Worm (Caenorhabditis elegans) whole organism, L1 larva: ENCODE measurements around the gene F13B12.3.

Experiments used
- C16A3.4 ChIP-seq: fragments of 150-350 bp; optimal IDR thresholded peaks from 2 replicates; lab custom pipeline; 2014; ENCODE audit warnings: missing biosample characterization, missing genetic modification characterization
- Y116A8C.19 ChIP-seq: sonication (generic microtip); optimal IDR thresholded peaks from 2 replicates; lab custom pipeline; 2016; ENCODE audit warnings: missing compliant biosample characterization, missing genetic modification characterization, borderline replicate concordance
- aha-1 ChIP-seq: fragments of 150-350 bp; optimal IDR thresholded peaks from 2 replicates; lab custom pipeline; 2014; ENCODE audit warnings: missing biosample characterization, missing genetic modification characterization
- alr-1 ChIP-seq: fragments of 200-800 bp; sonication (Bioruptor generic); optimal IDR thresholded peaks from 2 replicates; lab custom pipeline; 2018; ENCODE audit warnings: borderline replicate concordance, mild to moderate bottlenecking, missing genetic modification characterization, missing compliant biosample characterization
- blmp-1 ChIP-seq: fragments of 150-350 bp; optimal IDR thresholded peaks from 2 replicates; lab custom pipeline; 2014; ENCODE audit warnings: missing biosample characterization, missing genetic modification characterization
- ceh-8 ChIP-seq: fragments of 200-800 bp; sonication (Bioruptor generic); optimal IDR thresholded peaks from 2 replicates; lab custom pipeline; 2018; ENCODE audit warnings: mild to moderate bottlenecking, missing genetic modification characterization, moderate library complexity, missing compliant biosample characterization
- ceh-82 ChIP-seq, 3 experiments: fragments of 150-350 bp in 1 of 3; sonication (generic microtip) in 2 of 3; optimal IDR thresholded peaks; 2 replicates each; lab custom pipeline; 2014 to 2017; ENCODE audit warnings: missing biosample characterization in 3 of 3, missing genetic modification characterization in 3 of 3
- ceh-90 ChIP-seq: sonication (generic microtip); optimal IDR thresholded peaks from 2 replicates; lab custom pipeline; 2016; ENCODE audit warnings: missing genetic modification characterization, missing compliant biosample characterization
- ces-1 ChIP-seq: fragments of 150-350 bp; optimal IDR thresholded peaks from 2 replicates; lab custom pipeline; 2014; ENCODE audit warnings: missing biosample characterization, missing genetic modification reagents, missing genetic modification characterization
- dsc-1 ChIP-seq: sonication (generic microtip); optimal IDR thresholded peaks from 2 replicates; lab custom pipeline; 2016; ENCODE audit warnings: mild to moderate bottlenecking, missing genetic modification characterization, missing compliant biosample characterization
- efl-1 ChIP-seq, 4 experiments: fragments of 150-350 bp; optimal IDR thresholded peaks in 3 of 4; peaks in 1 of 4; 1 replicate in 1 of 4; 2 replicates in 3 of 4; lab custom pipeline; 2014; ENCODE audit warnings: missing biosample characterization in 2 of 4, missing genetic modification characterization in 2 of 4, missing genetic modification reagents in 2 of 4
- egl-27 ChIP-seq, 2 experiments: fragments of 150-350 bp in 1 of 2; sonication (generic microtip); optimal IDR thresholded peaks; 3 replicates each; lab custom pipeline; 2017 to 2018; ENCODE audit warnings: missing biosample characterization in 2 of 2, missing genetic modification characterization in 2 of 2, missing genetic modification reagents in 2 of 2
- elt-2 ChIP-seq: sonication (generic microtip); optimal IDR thresholded peaks from 2 replicates; lab custom pipeline; 2016; ENCODE audit warnings: missing genetic modification characterization, mild to moderate bottlenecking, inconsistent platforms, missing compliant biosample characterization, missing genetic modification reagents
- elt-3 ChIP-seq, 6 experiments: fragments of 150-350 bp in 1 of 6; sonication (generic microtip); optimal IDR thresholded peaks; 2 replicates each; lab custom pipeline; 2017 to 2018; ENCODE audit warnings: missing biosample characterization in 6 of 6, missing genetic modification characterization in 6 of 6, inconsistent platforms in 1 of 6
- ets-5 ChIP-seq: fragments of 200-800 bp; sonication (Bioruptor generic); IDR thresholded peaks from 2 replicates; pipeline ENCODE4 v1.3.6; 2022; ENCODE audit warnings: missing genetic modification characterization, missing compliant biosample characterization
- fkh-4 ChIP-seq: sonication (generic microtip); optimal IDR thresholded peaks from 2 replicates; lab custom pipeline; 2016; ENCODE audit warnings: missing compliant biosample characterization, missing genetic modification characterization, borderline replicate concordance
- fkh-8 ChIP-seq: sonication (generic microtip); optimal IDR thresholded peaks from 2 replicates; lab custom pipeline; 2016; ENCODE audit warnings: mild to moderate bottlenecking, missing genetic modification characterization, missing compliant biosample characterization
- fos-1 ChIP-seq: fragments of 150-350 bp; optimal IDR thresholded peaks from 2 replicates; lab custom pipeline; 2014; ENCODE audit warnings: missing biosample characterization, missing genetic modification characterization
- grh-1 ChIP-seq: fragments of 200-800 bp; sonication (Bioruptor generic); IDR thresholded peaks from 2 replicates; pipeline ENCODE4 v1.3.6; 2022; ENCODE audit warnings: missing genetic modification reagents, missing genetic modification characterization, missing compliant biosample characterization
- hlh-17 ChIP-seq: fragments of 200-800 bp; sonication (Bioruptor generic); optimal IDR thresholded peaks from 2 replicates; lab custom pipeline; 2018; ENCODE audit warnings: missing genetic modification characterization, mild to moderate bottlenecking, missing compliant biosample characterization, moderate library complexity, borderline replicate concordance
- jun-1 ChIP-seq: fragments of 150-350 bp; optimal IDR thresholded peaks from 2 replicates; lab custom pipeline; 2014; ENCODE audit warnings: missing biosample characterization, missing genetic modification reagents, missing genetic modification characterization
- lin-13 ChIP-seq: fragments of 150-350 bp; optimal IDR thresholded peaks from 2 replicates; lab custom pipeline; 2014; ENCODE audit warnings: missing biosample characterization, missing genetic modification reagents, missing genetic modification characterization
- lin-14 ChIP-seq: fragments of 200-800 bp; sonication (Bioruptor generic); optimal IDR thresholded peaks from 2 replicates; lab custom pipeline; 2018; ENCODE audit warnings: mild to moderate bottlenecking, missing genetic modification characterization, moderate library complexity, missing compliant biosample characterization
- lir-3 ChIP-seq: sonication (generic microtip); optimal IDR thresholded peaks from 2 replicates; lab custom pipeline; 2016; ENCODE audit warnings: mild to moderate bottlenecking, missing genetic modification characterization, moderate library complexity, missing compliant biosample characterization; ENCODE audit not compliant: poor library complexity
- mab-9 ChIP-seq: fragments of 200-800 bp; sonication (Bioruptor generic); IDR thresholded peaks from 2 replicates; pipeline ENCODE4 v1.3.6; 2022; ENCODE audit warnings: missing genetic modification reagents, missing genetic modification characterization, missing compliant biosample characterization
- mdl-1 ChIP-seq, 2 experiments: fragments of 150-350 bp; optimal IDR thresholded peaks; 2 replicates each; lab custom pipeline; 2014 to 2017; ENCODE audit warnings: missing biosample characterization in 2 of 2, missing genetic modification characterization in 2 of 2, inconsistent platforms in 1 of 2
- mef-2 ChIP-seq: fragments of 150-350 bp; optimal IDR thresholded peaks from 2 replicates; lab custom pipeline; 2014; ENCODE audit warnings: missing biosample characterization, missing genetic modification characterization
- nhr-19 ChIP-seq: fragments of 200-800 bp; sonication (Bioruptor generic); conservative IDR thresholded peaks from 2 replicates; pipeline ENCODE4 v1.3.6; 2022; ENCODE audit warnings: missing genetic modification characterization, missing compliant biosample characterization
- nhr-237 ChIP-seq: fragments of 150-350 bp; optimal IDR thresholded peaks from 2 replicates; lab custom pipeline; 2014; ENCODE audit warnings: missing biosample characterization, missing genetic modification characterization
- nhr-28 ChIP-seq: fragments of 150-350 bp; optimal IDR thresholded peaks from 2 replicates; lab custom pipeline; 2014; ENCODE audit warnings: missing biosample characterization, missing genetic modification characterization
- nhr-47 ChIP-seq: sonication (generic microtip); optimal IDR thresholded peaks from 2 replicates; lab custom pipeline; 2016; ENCODE audit warnings: mild to moderate bottlenecking, missing genetic modification characterization, moderate library complexity, missing compliant biosample characterization
- nhr-71 ChIP-seq: sonication (generic microtip); optimal IDR thresholded peaks from 2 replicates; lab custom pipeline; 2016; ENCODE audit warnings: mild to moderate bottlenecking, missing genetic modification characterization, moderate library complexity, missing compliant biosample characterization
- nhr-84 ChIP-seq: sonication (generic microtip); optimal IDR thresholded peaks from 2 replicates; lab custom pipeline; 2017; ENCODE audit warnings: missing biosample characterization, missing genetic modification characterization
- nhr-90 ChIP-seq: sonication (generic microtip); optimal IDR thresholded peaks from 2 replicates; lab custom pipeline; 2016; ENCODE audit warnings: mild to moderate bottlenecking, missing genetic modification characterization, missing compliant biosample characterization; ENCODE audit not compliant: poor library complexity
- pqm-1 ChIP-seq: sonication (generic microtip); optimal IDR thresholded peaks from 3 replicates; lab custom pipeline; 2017; ENCODE audit warnings: missing biosample characterization, missing genetic modification characterization
- skn-1 ChIP-seq: fragments of 150-350 bp; optimal IDR thresholded peaks from 2 replicates; lab custom pipeline; 2014; ENCODE audit warnings: missing biosample characterization, missing genetic modification characterization
- swsn-7 ChIP-seq: sonication (generic microtip); optimal IDR thresholded peaks from 2 replicates; lab custom pipeline; 2016; ENCODE audit warnings: missing genetic modification characterization, missing compliant biosample characterization
- tbx-2 ChIP-seq: sonication (generic microtip); optimal IDR thresholded peaks from 2 replicates; lab custom pipeline; 2016; ENCODE audit warnings: missing genetic modification characterization, missing compliant biosample characterization
- unc-62 ChIP-seq: fragments of 150-350 bp; optimal IDR thresholded peaks from 2 replicates; lab custom pipeline; 2014; ENCODE audit warnings: missing biosample characterization, missing genetic modification reagents, missing genetic modification characterization
- unc-86 ChIP-seq: sonication (generic microtip); optimal IDR thresholded peaks from 2 replicates; lab custom pipeline; 2016; ENCODE audit warnings: missing genetic modification characterization, missing compliant biosample characterization
- unc-98 ChIP-seq: fragments of 200-800 bp; sonication (Bioruptor generic); IDR thresholded peaks from 2 replicates; pipeline ENCODE4 v1.3.6; 2022; ENCODE audit warnings: missing genetic modification characterization, missing compliant biosample characterization
- vab-15 ChIP-seq: sonication (generic microtip); optimal IDR thresholded peaks from 2 replicates; lab custom pipeline; 2017; ENCODE audit warnings: missing genotype, mild to moderate bottlenecking, missing genetic modification characterization, missing compliant biosample characterization
- xbp-1 ChIP-seq: sonication (generic microtip); optimal IDR thresholded peaks from 2 replicates; lab custom pipeline; 2016; ENCODE audit warnings: missing genetic modification characterization, missing compliant biosample characterization
- zag-1 ChIP-seq: fragments of 150-350 bp; optimal IDR thresholded peaks from 2 replicates; lab custom pipeline; 2014; ENCODE audit warnings: missing biosample characterization, missing genetic modification characterization
- ztf-11 ChIP-seq, 2 experiments: sonication (generic microtip); optimal IDR thresholded peaks; 2 replicates each; lab custom pipeline; 2016 to 2017; ENCODE audit warnings: missing genetic modification characterization in 2 of 2, missing biosample characterization in 1 of 2, missing compliant biosample characterization in 1 of 2

F13B12.3 gene

DNA sequence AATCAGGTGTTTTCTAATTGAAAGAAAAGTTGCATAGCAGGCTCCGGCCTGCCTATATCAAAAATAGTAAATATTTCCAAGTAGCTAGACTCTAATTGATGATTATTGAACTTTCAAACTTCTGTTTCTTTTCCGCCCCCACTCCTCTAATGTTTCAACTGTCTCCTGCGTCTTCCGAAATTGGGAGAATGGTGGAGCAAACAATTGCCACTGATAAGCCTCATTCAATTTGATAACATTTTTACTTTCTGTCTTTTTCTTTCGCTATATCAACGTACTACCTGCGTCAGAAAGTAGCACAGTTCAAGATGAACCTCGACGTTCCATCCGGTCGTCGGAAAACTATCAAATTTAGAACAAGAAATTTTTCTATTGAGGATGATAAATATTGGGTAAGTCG, at the start of gene F13B12.3:
TSS of gene F13B12.3 (plus strand) at position 223 of the 400 bp plus-strand sequence.
- TF ChIP-seq elt-2: peak; percentile 62
- no peak for TF ChIP-seq zag-1 (tag; lab: Kevin White, UChicago)
- TF ChIP-seq ztf-11 (tag; optimal IDR thresholded peaks at IDR 0.05; lab: Kevin White, UChicago): no peak
- TF ChIP-seq pqm-1: peak; percentile 53
- peak; percentile 1 for TF ChIP-seq lin-14

DNA sequence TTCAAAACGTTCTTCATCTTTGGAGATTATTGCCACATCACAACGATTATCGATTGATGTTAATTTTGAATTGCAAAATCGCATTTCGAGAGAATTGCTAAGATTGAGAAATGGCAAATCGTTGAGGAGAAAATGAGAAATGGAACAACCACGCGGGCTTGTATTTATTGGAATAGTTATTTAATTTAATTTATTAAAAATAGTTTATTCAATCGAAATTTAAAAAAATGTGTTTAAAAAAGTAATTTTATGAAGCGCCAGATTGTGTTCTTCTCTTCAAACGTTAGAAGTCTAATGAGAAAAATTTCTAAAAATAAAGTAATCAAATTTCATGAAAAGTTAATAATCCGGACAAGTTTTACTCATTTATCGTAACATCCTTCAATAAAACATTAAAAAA, 47.1 kb upstream of the F13B12.3 start, which contains the start of gene spe-26:
TSS of gene spe-26 (minus strand) at position 101 of the 400 bp plus-strand sequence.
- TF ChIP-seq unc-98 (GFP tag; lab: Robert Waterston, UW) (no peak), pqm-1 (no peak), aha-1 (tag; lab: Kevin White, UChicago) (no peak), efl-1 (optimal IDR thresholded peaks at IDR 0.05; lab: Kevin White, UChicago) (no peak), efl-1 (GFP tag; optimal IDR thresholded peaks at IDR 0.05 in 1 of 2; lab: Kevin White, UChicago) (no peak), Y116A8C.19 (no peak), xbp-1 (tag; lab: Kevin White, UChicago) (no peak), elt-3 (tag; optimal IDR thresholded peaks at IDR 0.05; lab: Kevin White, UChicago) (no peak)
- TF ChIP-seq, all 84 proteins: peak for 0

DNA sequence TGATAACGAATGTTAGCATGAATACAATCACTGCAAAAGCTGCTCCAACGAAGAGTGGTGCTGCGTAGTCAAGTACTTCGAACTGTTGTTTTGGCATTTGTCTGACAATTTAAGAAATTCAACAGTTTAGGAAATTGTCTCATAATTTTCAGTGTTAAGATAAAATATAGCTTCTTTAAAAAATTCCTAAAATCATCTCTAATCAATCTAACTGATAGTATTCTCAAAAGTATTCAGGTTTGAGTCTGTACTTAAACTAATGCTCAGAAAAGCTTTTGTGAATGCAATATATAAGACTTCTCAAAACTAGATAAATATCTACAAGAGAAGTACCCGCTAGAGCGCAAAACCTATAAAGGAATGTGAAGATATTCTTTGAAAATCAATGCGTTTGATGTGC, 44.1 kb upstream of the F13B12.3 start, which contains the start of gene R10H10.4:
TSS of gene R10H10.4 (minus strand) at position 101 of the 400 bp plus-strand sequence.
- no peak for TF ChIP-seq ztf-11 (tag; optimal IDR thresholded peaks at IDR 0.05; lab: Kevin White, UChicago)
- TF ChIP-seq jun-1 (tag; lab: Kevin White, UChicago): no peak
- no peak for TF ChIP-seq dsc-1 (tag; lab: Kevin White, UChicago)
- no peak for TF ChIP-seq aha-1 (tag; lab: Kevin White, UChicago)
- no peak for TF ChIP-seq mdl-1 (tag; optimal IDR thresholded peaks at IDR 0.05; lab: Kevin White, UChicago)
- TF ChIP-seq hlh-17: no peak
- no peak for TF ChIP-seq ceh-82 (tag; optimal IDR thresholded peaks at IDR 0.05; lab: Kevin White, UChicago)
- TF ChIP-seq elt-2: no peak
- no peak for TF ChIP-seq skn-1
- no peak for TF ChIP-seq grh-1 (GFP tag; lab: Robert Waterston, UW)

DNA sequence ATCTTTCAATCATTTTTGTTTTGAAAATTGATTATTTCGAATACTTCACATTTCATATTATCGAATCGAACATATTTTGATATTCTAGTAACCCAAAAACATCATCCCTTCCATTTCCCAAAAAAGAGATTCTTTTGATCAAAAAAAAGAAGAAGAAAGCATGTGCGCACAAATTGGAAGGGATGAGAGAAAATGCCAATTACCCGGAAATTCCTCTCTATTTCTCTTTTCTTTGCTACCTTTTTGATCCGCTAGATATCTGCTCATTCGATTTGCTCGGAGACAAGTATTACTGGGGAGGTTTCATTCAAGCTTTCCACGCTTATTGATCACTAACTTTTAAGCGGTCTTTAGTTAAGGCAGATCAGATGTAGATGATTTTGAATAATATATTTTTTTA, 42.1 kb upstream of the F13B12.3 start:
- TF ChIP-seq mab-9 (GFP tag; lab: Robert Waterston, UW) (no peak), tbx-2 (tag; lab: Kevin White, UChicago) (peak; percentile 3), elt-3 (tag; optimal IDR thresholded peaks at IDR 0.05; lab: Kevin White, UChicago) (no peak), blmp-1 (tag; lab: Kevin White, UChicago) (no peak), nhr-28 (tag; lab: Kevin White, UChicago) (no peak), ceh-82 (tag; optimal IDR thresholded peaks at IDR 0.05; lab: Kevin White, UChicago) (no peak), nhr-71 (tag; lab: Kevin White, UChicago) (peak; percentile 24), alr-1 (no peak), ces-1 (GFP tag; lab: Kevin White, UChicago) (no peak), fkh-4 (tag; lab: Kevin White, UChicago) (no peak), nhr-84 (tag; lab: Kevin White, UChicago) (no peak), ets-5 (GFP tag; lab: Robert Waterston, UW) (no peak), nhr-19 (GFP tag; lab: Robert Waterston, UW) (no peak), nhr-90 (tag; lab: Kevin White, UChicago) (no peak), dsc-1 (tag; lab: Kevin White, UChicago) (peak; percentile 54), xbp-1 (tag; lab: Kevin White, UChicago) (no peak), unc-86 (tag; lab: Kevin White, UChicago) (no peak), fos-1 (no peak), fkh-8 (peak; percentile 44), C16A3.4 (tag; lab: Kevin White, UChicago) (no peak), mef-2 (tag; lab: Kevin White, UChicago) (no peak), ztf-11 (tag; optimal IDR thresholded peaks at IDR 0.05; lab: Kevin White, UChicago) (no peak), ceh-8 (no peak), lin-14 (peak; percentile 77), swsn-7 (tag; lab: Kevin White, UChicago) (no peak), vab-15 (no peak), nhr-47 (tag; lab: Kevin White, UChicago) (peak; percentile 14), unc-62 (GFP tag; lab: Kevin White, UChicago) (no peak), nhr-237 (tag; lab: Kevin White, UChicago) (no peak), lir-3 (tag; lab: Kevin White, UChicago) (no peak), ceh-90 (tag; lab: Kevin White, UChicago) (no peak), egl-27 (tag; optimal IDR thresholded peaks at IDR 0.05; lab: Kevin White, UChicago) (no peak), Y116A8C.19 (no peak), lin-13 (no peak)
